Worm (Caenorhabditis elegans) whole organism, L3 larva: Measurements from ENCODE around the gene fbxb-90.

Source experiments
- ama-1 ChIP-seq: fragments of 150-350 bp; optimal IDR thresholded peaks from 2 replicates; lab custom pipeline; 2018
- nhr-237 ChIP-seq: fragments of 150-350 bp; optimal IDR thresholded peaks from 2 replicates; lab custom pipeline; 2014; ENCODE audit warnings: missing biosample characterization, missing genetic modification characterization
- nhr-25 ChIP-seq: sonication (generic microtip); optimal IDR thresholded peaks from 2 replicates; lab custom pipeline; 2017; ENCODE audit warnings: missing biosample characterization, missing genetic modification characterization
- nhr-28 ChIP-seq: fragments of 150-350 bp; optimal IDR thresholded peaks from 2 replicates; lab custom pipeline; 2014; ENCODE audit warnings: missing biosample characterization, missing genetic modification characterization
- tbx-2 ChIP-seq: sonication (generic microtip); optimal IDR thresholded peaks from 2 replicates; lab custom pipeline; 2016; ENCODE audit warnings: mild to moderate bottlenecking, missing genetic modification characterization, missing compliant biosample characterization
- unc-62 ChIP-seq: fragments of 150-350 bp; sonication (generic microtip); optimal IDR thresholded peaks from 4 replicates; lab custom pipeline; 2014; ENCODE audit warnings: missing biosample characterization, missing genetic modification reagents, missing genetic modification characterization

DNA sequence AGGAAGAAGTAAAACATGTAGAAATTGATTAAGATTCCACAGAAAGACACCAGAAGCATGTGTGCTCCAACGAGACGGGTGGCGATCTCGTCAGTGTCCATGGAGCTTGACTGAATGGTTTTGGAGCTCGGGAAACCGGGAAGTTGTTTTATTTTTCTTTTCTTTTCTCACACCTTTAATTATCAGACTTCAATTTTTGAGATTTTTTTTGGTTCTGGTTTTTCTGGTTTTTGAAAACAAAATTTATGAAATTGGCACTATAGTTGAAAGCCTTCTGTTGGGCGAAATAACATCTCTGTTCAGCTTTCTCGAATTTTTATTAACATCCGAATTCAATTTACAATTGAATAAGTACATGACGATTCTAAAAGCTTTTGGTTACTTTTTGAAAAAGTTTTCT is 49.0 kb downstream of the fbxb-90 start, which contains the start of gene srx-104:
- TF ChIP-seq ama-1 (no peak), tbx-2 (tag; lab: Kevin White, UChicago) (no peak), unc-62 (GFP tag; lab: Kevin White, UChicago) (no peak), nhr-28 (tag; lab: Kevin White, UChicago) (no peak), nhr-237 (tag; lab: Kevin White, UChicago) (no peak), nhr-25 (tag; lab: Kevin White, UChicago) (no peak)
